Worm (Caenorhabditis elegans): ENCODE data around the gene dur-1.
"Not testable (repeated sequence)": the region's sequence is repeated elsewhere in the genome, so short reads cannot be mapped to it uniquely, and the experiment has no call there.

- TF ChIP-seq bed-3 (GFP tag; optimal IDR thresholded peaks at IDR 0.05); unc-62 (GFP tag; optimal IDR thresholded peaks at IDR 0.05); drap-1 (GFP tag; optimal IDR thresholded peaks at IDR 0.05); elt-3 (tag; optimal IDR thresholded peaks at IDR 0.05); snpc-4 (tag; optimal IDR thresholded peaks at IDR 0.05); lsy-2 (tag; optimal IDR thresholded peaks at IDR 0.05); ceh-43 (GFP tag; optimal IDR thresholded peaks at IDR 0.05); unc-39 (tag; optimal IDR thresholded peaks at IDR 0.05); elt-1 (tag; optimal IDR thresholded peaks at IDR 0.05; ENCODE audit: borderline replicate concordance, insufficient read depth); nhr-12 (tag; optimal IDR thresholded peaks at IDR 0.05): not testable (repeated sequence)
Measured at ce11 chrIV:9893649-9894048, 34.4 kb downstream of the dur-1 start, which contains the start of gene sss-1.

Measured in whole organism, mixed stage, embryonic.